Worm (Caenorhabditis elegans) whole organism, late embryonic: ENCODE results near the gene K04D7.6.

Source experiments
- C38D4.7 ChIP-seq: fragments of 200-800 bp; sonication (Bioruptor generic); optimal IDR thresholded peaks from 2 replicates; lab custom pipeline; 2018; ENCODE audit warnings: mild to moderate bottlenecking, missing genetic modification characterization, moderate library complexity, missing compliant biosample characterization
- ahr-1 ChIP-seq: sonication (generic microtip); optimal IDR thresholded peaks from 2 replicates; lab custom pipeline; 2016; ENCODE audit warnings: missing genetic modification characterization, missing compliant biosample characterization
- ama-1 ChIP-seq: fragments of 150-350 bp; optimal IDR thresholded peaks from 2 replicates; lab custom pipeline; 2014
- ceh-19 ChIP-seq: fragments of 200-800 bp; sonication (Bioruptor generic); optimal IDR thresholded peaks from 2 replicates; lab custom pipeline; 2018; ENCODE audit warnings: mild to moderate bottlenecking, missing genetic modification characterization, missing compliant biosample characterization
- dmd-4 ChIP-seq: sonication (generic microtip); optimal IDR thresholded peaks from 2 replicates; lab custom pipeline; 2016; ENCODE audit warnings: borderline replicate concordance, missing genetic modification characterization, missing compliant biosample characterization
- fkh-10 ChIP-seq: fragments of 150-350 bp; optimal IDR thresholded peaks from 2 replicates; lab custom pipeline; 2014; ENCODE audit warnings: missing biosample characterization, missing genetic modification reagents, missing genetic modification characterization
- hlh-30 ChIP-seq: sonication (generic microtip); optimal IDR thresholded peaks from 2 replicates; lab custom pipeline; 2017; ENCODE audit warnings: antibody characterized with exemption, missing genetic modification characterization, missing compliant biosample characterization; ENCODE audit not compliant: insufficient read depth
- madf-2 ChIP-seq: sonication (generic microtip); optimal IDR thresholded peaks from 2 replicates; lab custom pipeline; 2017; ENCODE audit warnings: missing genetic modification characterization, missing compliant biosample characterization
- mec-3 ChIP-seq: sonication (generic microtip); optimal IDR thresholded peaks from 2 replicates; lab custom pipeline; 2016; ENCODE audit warnings: borderline replicate concordance, missing genetic modification characterization, missing compliant biosample characterization
- nhr-232 ChIP-seq: sonication (generic microtip); optimal IDR thresholded peaks from 2 replicates; lab custom pipeline; 2016; ENCODE audit warnings: missing genetic modification characterization, missing compliant biosample characterization
- ref-2 ChIP-seq: sonication (generic microtip); optimal IDR thresholded peaks from 2 replicates; lab custom pipeline; 2016; ENCODE audit warnings: missing genetic modification characterization, missing compliant biosample characterization
- rnt-1 ChIP-seq: sonication (generic microtip); optimal IDR thresholded peaks from 2 replicates; lab custom pipeline; 2016; ENCODE audit warnings: missing genetic modification characterization, missing compliant biosample characterization
- tbx-2 ChIP-seq: sonication (generic microtip); optimal IDR thresholded peaks from 2 replicates; lab custom pipeline; 2016; ENCODE audit warnings: missing genetic modification characterization, missing compliant biosample characterization
- ztf-16 ChIP-seq: sonication (generic microtip); optimal IDR thresholded peaks from 2 replicates; lab custom pipeline; 2017; ENCODE audit warnings: missing genetic modification characterization, missing compliant biosample characterization

DNA sequence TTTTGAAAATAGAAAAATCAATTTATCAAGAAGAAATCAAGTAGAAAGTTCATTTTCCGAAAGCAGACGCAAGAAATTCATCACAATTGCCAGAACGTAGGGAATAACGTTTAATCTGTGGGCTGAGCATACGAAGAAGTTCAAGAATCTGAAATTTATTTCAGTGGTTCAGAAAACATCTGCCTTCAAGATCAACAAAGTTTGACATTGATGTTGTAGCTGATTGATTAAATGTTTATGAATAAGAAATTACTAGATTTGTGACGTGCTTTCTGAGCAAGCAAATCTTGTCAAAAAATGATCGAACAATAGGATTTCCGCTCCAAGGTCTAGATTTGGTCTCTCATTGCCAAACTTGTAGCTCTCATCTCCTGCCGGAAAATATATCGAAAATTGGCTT, at the start of gene K04D7.6:
- no peak for TF ChIP-seq ama-1
- TF ChIP-seq C38D4.7 = no peak
- TF ChIP-seq nhr-232 (tag; lab: Kevin White, UChicago) = no peak
- no peak for TF ChIP-seq rnt-1
- no peak for TF ChIP-seq madf-2 (tag; lab: Kevin White, UChicago)
- no peak for TF ChIP-seq fkh-10 (GFP tag; lab: Kevin White, UChicago)
- TF ChIP-seq hlh-30 (tag; lab: Kevin White, UChicago) = no peak
- no peak for TF ChIP-seq dmd-4 (tag; lab: Kevin White, UChicago)
- TF ChIP-seq ceh-19 (GFP tag; lab: Kevin White, UChicago) = no peak
- TF ChIP-seq ztf-16 = no peak
- TF ChIP-seq ahr-1 (tag; lab: Kevin White, UChicago) = no peak
- TF ChIP-seq tbx-2 = no peak
- no peak for TF ChIP-seq mec-3
- TF ChIP-seq ref-2 = no peak
